Fruit fly (Drosophila melanogaster) whole organism, wandering third instar larva: ENCODE measurements around the gene CG12236.

Experiments used
- Abd-B ChIP-seq: fragments of >200 bp; optimal IDR thresholded peaks from 2 replicates; lab custom pipeline; 2017; ENCODE audit warnings: missing biosample characterization, missing genetic modification characterization
- CrebA ChIP-seq: fragments of 200-800 bp; sonication (Bioruptor generic); optimal IDR thresholded peaks from 2 replicates; lab custom pipeline; 2016; ENCODE audit warnings: missing biosample characterization, mild to moderate bottlenecking, missing genetic modification characterization, borderline replicate concordance
- Hr78 ChIP-seq: fragments of >200 bp; optimal IDR thresholded peaks from 2 replicates; lab custom pipeline; 2017; ENCODE audit warnings: missing biosample characterization, missing genetic modification characterization
- Hr83 ChIP-seq: fragments of 200-300 bp; sonication (Bioruptor generic); optimal IDR thresholded peaks from 2 replicates; lab custom pipeline; 2016; ENCODE audit warnings: missing biosample characterization, mild to moderate bottlenecking, missing genetic modification characterization, moderate library complexity; ENCODE audit not compliant: poor library complexity, severe bottlenecking
- dsf ChIP-seq: sonication (Bioruptor generic); optimal IDR thresholded peaks from 2 replicates; lab custom pipeline; 2016; ENCODE audit warnings: missing biosample characterization, missing genetic modification characterization, borderline replicate concordance
- h ChIP-seq: fragments of 200-800 bp; sonication (Bioruptor generic); optimal IDR thresholded peaks from 3 replicates; lab custom pipeline; 2016; ENCODE audit warnings: missing biosample characterization, mild to moderate bottlenecking, missing genetic modification characterization
- jim ChIP-seq: fragments of 175-275, 200-325 bp; sonication (Bioruptor generic); optimal IDR thresholded peaks from 2 replicates; lab custom pipeline; 2016; ENCODE audit warnings: missing biosample characterization, mild to moderate bottlenecking, missing genetic modification characterization
- pan ChIP-seq: fragments of >200 bp; optimal IDR thresholded peaks from 2 replicates; lab custom pipeline; 2017
- sage ChIP-seq: fragments of 200-800 bp; sonication (Bioruptor generic); optimal IDR thresholded peaks from 2 replicates; lab custom pipeline; 2016; ENCODE audit warnings: missing biosample characterization, mild to moderate bottlenecking, missing genetic modification characterization
- tai ChIP-seq: sonication (Bioruptor generic); optimal IDR thresholded peaks from 2 replicates; lab custom pipeline; 2016; ENCODE audit warnings: missing biosample characterization, missing genetic modification characterization
- usp ChIP-seq: fragments of >200 bp; optimal IDR thresholded peaks from 2 replicates; lab custom pipeline; 2017; ENCODE audit warnings: missing biosample characterization, missing genetic modification characterization

- TF ChIP-seq Hr78 (GFP tag; lab: Kevin White, UChicago) (no peak), sage (no peak), usp (GFP tag; lab: Kevin White, UChicago) (no peak), Abd-B (no peak), CrebA (no peak), tai (GFP tag; lab: Kevin White, UChicago) (no peak), h (peak; percentile 56), Hr83 (peak; percentile 25), pan (lab: Kevin White, UChicago) (no peak), jim (no peak), dsf (no peak)
Observed at dm6 chrX:5907916-5908315, at the start of gene CG12236.
